Worm (Caenorhabditis elegans) whole organism, L2 larva: ENCODE data around the gene F37A8.1.

ENCODE experiments used
- C34F6.9 ChIP-seq: fragments of 150-350 bp; optimal IDR thresholded peaks from 2 replicates; lab custom pipeline; 2014; ENCODE audit warnings: missing biosample characterization, missing genetic modification characterization
- F13H6.1 ChIP-seq: sonication (generic microtip); optimal IDR thresholded peaks from 2 replicates; lab custom pipeline; 2016; ENCODE audit warnings: missing genetic modification characterization, missing compliant biosample characterization
- ZK546.5 ChIP-seq: sonication (generic microtip); optimal IDR thresholded peaks from 2 replicates; lab custom pipeline; 2017; ENCODE audit warnings: missing biosample characterization, missing genetic modification characterization
- aly-2 ChIP-seq: fragments of 150-350 bp; optimal IDR thresholded peaks from 2 replicates; lab custom pipeline; 2014; ENCODE audit warnings: missing biosample characterization, missing genetic modification characterization
- ama-1 ChIP-seq: fragments of 150-350 bp; optimal IDR thresholded peaks from 2 replicates; lab custom pipeline; 2018; ENCODE audit warnings: inconsistent platforms
- blmp-1 ChIP-seq: sonication (generic microtip); optimal IDR thresholded peaks from 2 replicates; lab custom pipeline; 2017; ENCODE audit warnings: missing genetic modification characterization, mild to moderate bottlenecking, missing compliant biosample characterization, antibody characterized with exemption, moderate library complexity; ENCODE audit not compliant: insufficient read depth
- ceh-16 ChIP-seq: fragments of 150-350 bp; optimal IDR thresholded peaks from 2 replicates; lab custom pipeline; 2014; ENCODE audit warnings: missing biosample characterization, missing genetic modification characterization
- egl-27 ChIP-seq: sonication (generic microtip); optimal IDR thresholded peaks from 3 replicates; lab custom pipeline; 2017; ENCODE audit warnings: missing biosample characterization, missing genetic modification reagents, missing genetic modification characterization
- elt-3 ChIP-seq: sonication (generic microtip); optimal IDR thresholded peaks from 2 replicates; lab custom pipeline; 2017; ENCODE audit warnings: missing biosample characterization, missing genetic modification characterization
- fos-1 ChIP-seq: fragments of 150-350 bp; optimal IDR thresholded peaks from 2 replicates; lab custom pipeline; 2014; ENCODE audit warnings: missing biosample characterization, missing genetic modification characterization
- lin-11 ChIP-seq: fragments of 150-350 bp; sonication (generic microtip); optimal IDR thresholded peaks from 2 replicates; lab custom pipeline; 2014; ENCODE audit warnings: missing biosample characterization, missing genetic modification characterization, inconsistent platforms, mixed read lengths
- lin-39 ChIP-seq: fragments of 150-350 bp; optimal IDR thresholded peaks from 2 replicates; lab custom pipeline; 2014; ENCODE audit warnings: missing biosample characterization, missing genetic modification reagents, missing genetic modification characterization
- lsy-2 ChIP-seq, 2 experiments: fragments of 150-350 bp in 1 of 2; sonication (generic microtip) in 1 of 2; optimal IDR thresholded peaks; 2 replicates each; lab custom pipeline; 2014 to 2017; ENCODE audit warnings: missing biosample characterization in 2 of 2, missing genetic modification characterization in 2 of 2
- mab-5 ChIP-seq: fragments of 150-350 bp; optimal IDR thresholded peaks from 2 replicates; lab custom pipeline; 2014; ENCODE audit warnings: missing biosample characterization, missing genetic modification characterization
- mbf-1 ChIP-seq: sonication (generic microtip); optimal IDR thresholded peaks from 2 replicates; lab custom pipeline; 2017; ENCODE audit warnings: missing biosample characterization, missing genetic modification characterization
- nhr-10 ChIP-seq: sonication (generic microtip); optimal IDR thresholded peaks from 2 replicates; lab custom pipeline; 2017; ENCODE audit warnings: missing biosample characterization, missing genetic modification characterization
- nhr-11 ChIP-seq: fragments of 150-350 bp; optimal IDR thresholded peaks from 2 replicates; lab custom pipeline; 2014; ENCODE audit warnings: missing biosample characterization, missing genetic modification characterization
- nhr-21 ChIP-seq: fragments of 150-350 bp; optimal IDR thresholded peaks from 2 replicates; lab custom pipeline; 2014; ENCODE audit warnings: missing biosample characterization, missing genetic modification characterization
- nhr-23 ChIP-seq: fragments of 150-350 bp; optimal IDR thresholded peaks from 2 replicates; lab custom pipeline; 2014; ENCODE audit warnings: missing biosample characterization, missing genetic modification reagents, missing genetic modification characterization
- nhr-25 ChIP-seq: fragments of 150-350 bp; sonication (generic microtip); optimal IDR thresholded peaks from 3 replicates; lab custom pipeline; 2014; ENCODE audit warnings: missing biosample characterization, missing genetic modification characterization
- nhr-6 ChIP-seq: fragments of 150-350 bp; optimal IDR thresholded peaks from 2 replicates; lab custom pipeline; 2014; ENCODE audit warnings: missing biosample characterization, missing genetic modification characterization
- peb-1 ChIP-seq: fragments of 150-350 bp; optimal IDR thresholded peaks from 2 replicates; lab custom pipeline; 2014; ENCODE audit warnings: missing biosample characterization, missing genetic modification characterization
- skn-1 ChIP-seq: sonication (generic microtip); optimal IDR thresholded peaks from 2 replicates; lab custom pipeline; 2017; ENCODE audit warnings: missing biosample characterization, missing genetic modification characterization
- sma-9 ChIP-seq, 2 experiments: fragments of 150-350 bp in 1 of 2; sonication (generic microtip) in 1 of 2; optimal IDR thresholded peaks; 2 replicates each; lab custom pipeline; 2014 to 2016; ENCODE audit warnings: missing genetic modification characterization in 2 of 2, mild to moderate bottlenecking in 1 of 2, missing biosample characterization in 1 of 2, missing compliant biosample characterization in 1 of 2, missing genetic modification reagents in 1 of 2, moderate library complexity in 1 of 2
- snpc-4 ChIP-seq: fragments of 150-350 bp; optimal IDR thresholded peaks from 2 replicates; lab custom pipeline; 2014; ENCODE audit warnings: missing biosample characterization, missing genetic modification characterization
- unc-55 ChIP-seq: fragments of 150-350 bp; sonication (generic microtip); optimal IDR thresholded peaks from 3 replicates; lab custom pipeline; 2014; ENCODE audit warnings: missing biosample characterization, missing genetic modification reagents, missing genetic modification characterization
- zag-1 ChIP-seq: fragments of 150-350 bp; optimal IDR thresholded peaks from 2 replicates; lab custom pipeline; 2014; ENCODE audit warnings: missing biosample characterization, missing genetic modification characterization
- ztf-1 ChIP-seq: fragments of 200-800 bp; sonication (Bioruptor generic); conservative IDR thresholded peaks from 2 replicates; pipeline ENCODE4 v1.3.6; 2022; ENCODE audit warnings: missing genetic modification characterization, missing compliant biosample characterization
- ztf-4 ChIP-seq: fragments of 150-350 bp; optimal IDR thresholded peaks from 2 replicates; lab custom pipeline; 2014; ENCODE audit warnings: missing biosample characterization, missing genetic modification characterization

The F37A8.1 gene

DNA sequence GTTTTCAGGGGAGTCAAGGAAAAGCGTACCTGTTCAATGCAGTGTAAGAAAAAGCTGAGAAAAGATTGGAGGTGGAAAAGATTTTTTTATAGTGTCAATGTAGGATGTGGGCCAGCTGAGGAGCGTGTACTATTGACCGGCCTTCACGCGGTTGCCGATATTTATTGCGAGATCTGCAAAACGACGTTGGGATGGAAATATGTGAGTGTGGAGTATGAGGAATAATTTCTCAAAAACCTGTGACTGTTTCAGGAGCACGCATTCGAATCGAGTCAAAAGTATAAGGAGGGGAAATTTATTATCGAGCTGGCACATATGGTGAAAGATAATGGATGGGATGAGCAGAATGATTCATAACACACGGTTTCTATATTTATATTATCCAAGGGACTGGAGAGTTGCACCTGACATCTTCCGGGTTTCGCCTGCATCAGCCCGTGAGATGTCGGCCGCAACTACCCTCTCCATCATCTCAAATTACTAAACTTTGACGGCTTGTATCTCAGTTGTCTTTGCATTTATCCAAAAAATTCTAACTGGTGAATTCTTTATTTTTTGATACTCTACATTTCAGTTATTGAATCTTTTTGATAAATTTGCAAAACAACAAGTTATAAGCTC lies 29.0 kb downstream of the F37A8.1 start:
- no peak for TF ChIP-seq ztf-1 (GFP tag; lab: Robert Waterston, UW)
- no peak for TF ChIP-seq nhr-6
- TF ChIP-seq snpc-4 (tag; lab: Kevin White, UChicago) = peak; percentile 33
- TF ChIP-seq egl-27 (tag; lab: Kevin White, UChicago) = no peak
- TF ChIP-seq C34F6.9 (tag; lab: Kevin White, UChicago) = no peak

DNA sequence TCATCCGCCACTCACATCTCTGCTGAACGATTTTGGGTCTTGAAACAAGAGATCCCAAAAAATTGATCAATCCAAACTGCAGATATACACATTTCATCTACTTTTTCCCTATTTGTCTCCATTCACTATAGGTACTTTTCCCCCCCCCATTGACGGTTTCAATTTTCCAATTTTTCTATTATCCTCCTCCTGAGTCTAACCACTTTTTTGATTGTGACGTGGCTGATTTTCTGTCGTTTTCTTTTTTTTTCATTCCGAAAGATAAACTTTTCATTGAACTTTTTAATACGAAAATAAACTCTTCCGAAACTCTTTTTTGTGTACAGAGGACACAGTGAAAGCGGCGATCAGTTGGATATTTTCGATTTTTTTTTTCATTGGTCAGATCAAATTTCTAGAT lies 29.6 kb downstream of the F37A8.1 start:
- TF ChIP-seq ama-1 (lab: Kevin White, UChicago) = peak; percentile 22
- TF ChIP-seq lsy-2 (tag; optimal IDR thresholded peaks at IDR 0.05; lab: Kevin White, UChicago) = no peak

DNA sequence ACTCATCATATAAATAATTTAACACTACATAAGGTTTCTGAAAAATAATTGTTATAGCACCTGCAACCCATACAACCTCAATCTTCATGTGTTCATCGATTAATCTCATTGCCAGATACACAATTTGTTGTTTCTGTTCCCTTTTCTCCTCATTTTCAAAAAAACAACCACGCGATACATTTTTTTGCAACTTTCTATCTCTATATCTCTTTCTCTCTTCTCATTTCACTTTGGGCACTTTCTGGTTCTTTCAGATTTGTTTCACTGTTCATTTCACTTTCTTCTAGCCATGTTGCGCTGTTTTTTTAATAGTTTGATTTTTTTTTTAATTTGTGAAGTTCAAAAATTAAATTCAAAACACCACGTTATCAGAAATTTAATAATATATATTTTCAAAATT lies 31.0 kb downstream of the F37A8.1 start:
- TF ChIP-seq peb-1 (tag; lab: Kevin White, UChicago) (no peak), nhr-11 (tag; lab: Kevin White, UChicago) (no peak), blmp-1 (tag; lab: Kevin White, UChicago) (peak; percentile 84), F13H6.1 (tag; lab: Kevin White, UChicago) (no peak), sma-9 (GFP tag; optimal IDR thresholded peaks at IDR 0.05; lab: Kevin White, UChicago) (no peak), sma-9 (tag; optimal IDR thresholded peaks at IDR 0.05; lab: Kevin White, UChicago) (no peak)

DNA sequence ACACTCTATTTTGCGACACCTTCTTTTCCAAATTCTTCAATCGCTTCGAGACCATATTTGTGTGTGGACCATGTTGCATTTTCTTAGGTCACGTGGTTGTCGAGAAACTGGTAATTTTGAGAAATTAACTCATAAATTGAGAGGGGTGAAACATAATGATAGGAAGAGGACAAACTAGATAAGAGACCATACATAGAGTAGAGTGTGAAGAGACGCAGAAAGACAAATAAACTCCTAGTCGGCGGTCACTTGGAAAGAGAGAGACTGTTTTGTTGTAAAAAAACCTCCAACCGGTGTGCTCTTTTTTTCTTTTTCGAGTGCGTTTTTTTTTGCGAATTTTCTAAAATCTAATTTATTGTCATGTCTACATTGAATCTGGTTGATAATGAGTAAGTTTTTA lies 31.8 kb downstream of the F37A8.1 start, which contains the start of gene R10E9.3:
R10E9.3 (plus strand) TSS at position 235 of the 400 bp plus-strand sequence.
- TF ChIP-seq fos-1 (tag; lab: Kevin White, UChicago) = peak; percentile 46
- no peak for TF ChIP-seq ama-1 (lab: Kevin White, UChicago)

DNA sequence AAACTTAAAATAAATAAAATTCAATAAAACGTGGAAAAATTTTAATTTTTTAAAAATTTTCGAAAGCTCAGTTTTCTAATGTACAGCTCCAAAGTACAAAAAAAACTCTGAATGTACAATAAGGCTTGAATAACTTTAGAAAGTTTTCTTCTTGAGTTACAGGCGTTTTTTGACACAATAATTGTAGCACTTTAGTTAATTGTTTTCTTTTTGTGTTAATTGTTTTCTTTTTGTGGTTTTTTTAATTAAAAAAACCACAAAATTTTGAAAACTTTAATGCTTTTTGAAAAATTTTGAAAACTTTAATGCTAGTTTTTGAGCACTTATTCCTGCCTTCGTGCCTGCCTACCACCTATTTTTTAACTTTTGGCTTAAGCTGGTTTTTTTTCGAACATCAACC lies 36.0 kb downstream of the F37A8.1 start, which contains the start of gene R10E9.2:
R10E9.2 (minus strand) TSS at position 101 of the 400 bp plus-strand sequence.
- TF ChIP-seq blmp-1 (tag; lab: Kevin White, UChicago) (no peak), F13H6.1 (tag; lab: Kevin White, UChicago) (no peak), nhr-21 (tag; lab: Kevin White, UChicago) (no peak), nhr-25 (tag; lab: Kevin White, UChicago) (no peak), mab-5 (no peak), ztf-1 (GFP tag; lab: Robert Waterston, UW) (no peak), lin-11 (tag; lab: Kevin White, UChicago) (no peak)
- TF ChIP-seq, all 48 proteins: peak for 0

DNA sequence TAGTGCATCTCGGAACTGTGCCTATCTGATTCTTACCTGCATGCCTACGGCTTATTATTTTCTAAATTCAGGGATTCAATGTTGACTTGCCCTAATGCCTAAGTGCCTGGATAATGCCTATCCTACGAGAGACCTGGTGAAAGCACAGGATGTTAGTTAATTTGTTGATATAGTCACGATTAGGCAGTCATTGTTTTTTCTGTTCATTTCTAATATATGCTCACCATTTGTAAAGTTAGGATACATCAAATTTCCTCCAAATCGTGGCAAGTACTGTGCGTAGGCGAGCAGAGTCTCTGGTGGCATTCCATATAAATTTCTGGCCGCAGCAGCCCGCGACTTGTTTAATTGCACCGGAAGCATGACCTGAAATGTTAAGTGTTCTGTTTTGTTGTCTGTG lies 37.9 kb downstream of the F37A8.1 start:
- TF ChIP-seq nhr-10 (no peak), ZK546.5 (no peak), skn-1 (no peak), snpc-4 (tag; lab: Kevin White, UChicago) (no peak), ceh-16 (tag; lab: Kevin White, UChicago) (no peak), peb-1 (tag; lab: Kevin White, UChicago) (no peak), ztf-4 (tag; lab: Kevin White, UChicago) (no peak), nhr-11 (tag; lab: Kevin White, UChicago) (no peak), mbf-1 (tag; lab: Kevin White, UChicago) (no peak), aly-2 (no peak), elt-3 (no peak)

DNA sequence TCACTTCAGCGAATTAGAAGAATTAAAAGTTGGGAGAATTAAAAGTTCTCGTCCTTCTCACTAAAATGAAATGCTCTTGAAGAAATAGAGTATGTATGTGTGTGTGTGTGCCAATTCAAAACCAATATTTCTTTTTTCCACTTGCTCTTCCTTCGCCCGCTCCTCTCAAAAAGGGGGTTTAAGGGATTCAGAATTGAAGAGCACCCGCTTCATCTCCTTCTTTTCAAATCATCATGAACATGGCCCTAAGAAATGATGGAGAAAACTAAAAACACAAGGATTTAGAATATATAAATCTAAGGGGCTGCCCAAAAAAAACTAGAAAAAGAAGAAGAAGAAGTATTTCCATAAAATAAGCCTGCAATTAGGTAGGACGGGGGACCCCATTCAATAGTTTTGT lies 40.9 kb downstream of the F37A8.1 start:
- TF ChIP-seq nhr-23 (tag; lab: Kevin White, UChicago) (no peak), F13H6.1 (tag; lab: Kevin White, UChicago) (no peak), ztf-4 (tag; lab: Kevin White, UChicago) (no peak), unc-55 (GFP tag; lab: Kevin White, UChicago) (peak; percentile 42), zag-1 (tag; lab: Kevin White, UChicago) (peak; percentile 16), ceh-16 (tag; lab: Kevin White, UChicago) (no peak), lin-39 (peak; percentile 7), nhr-6 (no peak), ama-1 (lab: Kevin White, UChicago) (no peak), sma-9 (GFP tag; optimal IDR thresholded peaks at IDR 0.05; lab: Kevin White, UChicago) (no peak), sma-9 (tag; optimal IDR thresholded peaks at IDR 0.05; lab: Kevin White, UChicago) (no peak)
